Fruit fly (Drosophila melanogaster): ENCODE data around the gene Etfb.

Etfb gene

dm6 chr3R:29802753-29803313 lies at the start of gene Etfb, which contains the start of gene CG7789:
Etfb (minus strand) TSS chr3R:29802945.
CG7789 (plus strand) TSS chr3R:29803196.
- no peak for TF ChIP-seq CTCF (optimal IDR thresholded peaks at IDR 0.05)
- TF ChIP-seq CG8478 (optimal IDR thresholded peaks at IDR 0.05), result no peak

DNA sequence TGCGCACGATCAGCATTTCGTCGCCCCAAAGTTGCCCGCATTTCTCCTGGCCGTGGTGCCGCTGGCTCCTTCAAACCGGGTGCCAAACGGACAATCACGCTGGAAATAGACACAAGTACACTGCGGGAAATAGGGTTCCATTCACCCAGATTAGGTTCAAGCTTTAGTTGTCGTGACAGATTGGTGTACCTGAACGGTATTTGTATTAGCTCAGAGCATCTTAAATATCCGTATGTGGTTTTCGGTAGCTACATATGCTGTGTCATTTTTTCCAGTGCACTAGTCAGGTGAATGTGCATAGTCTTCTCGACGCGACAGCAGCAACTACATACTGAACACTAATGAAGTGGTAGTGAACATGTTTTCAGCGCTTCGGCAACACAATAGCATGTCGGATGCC lies 44.4 kb upstream of the Etfb start:
- TF ChIP-seq CTCF (optimal IDR thresholded peaks at IDR 0.05), result no peak
- TF ChIP-seq CG8478 (optimal IDR thresholded peaks at IDR 0.05), result no peak

- no peak for TF ChIP-seq CG8478 (optimal IDR thresholded peaks at IDR 0.05)
- TF ChIP-seq CTCF (optimal IDR thresholded peaks at IDR 0.05), result no peak
Observed at dm6 chr3R:29841293-29841791, 38.6 kb upstream of the Etfb start, which contains the start of gene Cad99C. Cad99C (plus strand) TSS chr3R:29841657.

- TF ChIP-seq CG8478 (optimal IDR thresholded peaks at IDR 0.05) (no peak), CTCF (optimal IDR thresholded peaks at IDR 0.05) (no peak)
Observed at dm6 chr3R:29839707-29840311, 37.1 kb upstream of the Etfb start.

DNA sequence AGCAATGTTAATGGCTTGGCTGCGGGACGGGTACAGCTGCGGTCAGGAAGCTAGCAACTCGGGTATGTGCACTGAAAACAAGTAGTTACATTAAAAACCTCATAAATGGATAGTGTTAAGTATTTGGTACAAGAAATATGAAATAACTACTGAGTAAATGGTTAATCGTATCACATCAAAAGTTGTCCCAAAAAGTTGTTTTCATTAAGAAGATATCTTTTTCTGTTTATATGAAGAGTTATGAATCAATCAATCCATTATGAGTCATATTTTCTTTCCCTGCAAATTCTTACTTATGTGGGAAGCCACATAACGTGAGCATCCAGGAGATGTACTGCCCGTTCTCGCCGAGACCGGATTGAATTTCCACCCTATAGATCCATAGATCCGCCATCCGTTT lies 36.0 kb upstream of the Etfb start:
- TF ChIP-seq CG8478 (optimal IDR thresholded peaks at IDR 0.05) (no peak), CTCF (optimal IDR thresholded peaks at IDR 0.05) (no peak)

DNA sequence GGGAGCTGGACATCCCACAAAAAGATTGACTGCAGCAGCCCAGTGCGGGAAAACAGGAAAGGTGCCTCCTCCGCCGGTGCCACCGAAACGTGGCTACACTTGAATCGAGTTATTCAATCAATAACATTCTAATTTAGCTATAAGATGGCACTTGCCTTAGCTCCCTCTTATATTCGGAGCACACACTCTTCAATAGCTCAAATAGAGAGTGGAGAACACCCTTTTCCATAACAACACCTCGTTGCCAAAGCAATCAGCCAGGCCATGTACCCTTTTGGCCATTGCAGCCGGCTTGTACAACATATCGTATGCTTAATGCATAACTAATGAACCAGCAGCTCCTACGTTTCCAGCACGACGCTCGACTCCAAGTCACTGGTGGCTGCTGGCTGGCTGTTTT lies 35.0 kb upstream of the Etfb start:
- TF ChIP-seq CTCF (optimal IDR thresholded peaks at IDR 0.05) (no peak), CG8478 (optimal IDR thresholded peaks at IDR 0.05) (no peak)

dm6 chr3R:29836188-29836587 lies 33.4 kb upstream of the Etfb start, which contains the start of gene CG42592:
CG42592 (minus strand) TSS chr3R:29836288.
- TF ChIP-seq CTCF (optimal IDR thresholded peaks at IDR 0.05) (no peak), CG8478 (optimal IDR thresholded peaks at IDR 0.05) (no peak)

DNA sequence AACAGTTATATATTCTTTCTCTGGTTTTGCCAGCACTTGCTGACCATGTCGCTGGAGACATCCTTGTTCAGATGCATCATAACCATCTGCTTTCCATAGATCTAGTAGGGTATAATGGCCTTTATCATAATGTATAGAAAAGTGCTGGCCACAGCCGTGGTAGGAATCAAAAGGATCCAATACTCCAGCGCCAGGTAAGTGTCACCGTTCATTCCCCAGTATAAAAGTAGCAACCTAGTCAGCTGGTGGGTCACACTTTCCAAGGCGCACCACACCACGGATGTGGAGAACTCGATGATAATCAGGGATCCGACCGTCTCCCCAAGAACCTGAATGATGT lies 32.9 kb upstream of the Etfb start, which contains the start of gene Prtl99C:
Gene Prtl99C, plus strand, starts transcription at position 241 of the 340 bp plus-strand sequence.
- TF ChIP-seq CG8478 (optimal IDR thresholded peaks at IDR 0.05) (no peak), CTCF (optimal IDR thresholded peaks at IDR 0.05) (no peak)

- TF ChIP-seq CG8478 (optimal IDR thresholded peaks at IDR 0.05), result no peak
- no peak for TF ChIP-seq CTCF (optimal IDR thresholded peaks at IDR 0.05)
Observed at dm6 chr3R:29834759-29835709, 32.3 kb upstream of the Etfb start, which contains the start of gene Atg16. Atg16 (minus strand) TSS chr3R:29835101.

- TF ChIP-seq CG8478 (optimal IDR thresholded peaks at IDR 0.05), result no peak
- TF ChIP-seq CTCF (optimal IDR thresholded peaks at IDR 0.05), result no peak
Observed at dm6 chr3R:29830925-29831324, 28.2 kb upstream of the Etfb start.

- TF ChIP-seq CTCF (optimal IDR thresholded peaks at IDR 0.05) (no peak), CG8478 (optimal IDR thresholded peaks at IDR 0.05) (no peak)
Observed at dm6 chr3R:29829228-29829786, 26.6 kb upstream of the Etfb start.

DNA sequence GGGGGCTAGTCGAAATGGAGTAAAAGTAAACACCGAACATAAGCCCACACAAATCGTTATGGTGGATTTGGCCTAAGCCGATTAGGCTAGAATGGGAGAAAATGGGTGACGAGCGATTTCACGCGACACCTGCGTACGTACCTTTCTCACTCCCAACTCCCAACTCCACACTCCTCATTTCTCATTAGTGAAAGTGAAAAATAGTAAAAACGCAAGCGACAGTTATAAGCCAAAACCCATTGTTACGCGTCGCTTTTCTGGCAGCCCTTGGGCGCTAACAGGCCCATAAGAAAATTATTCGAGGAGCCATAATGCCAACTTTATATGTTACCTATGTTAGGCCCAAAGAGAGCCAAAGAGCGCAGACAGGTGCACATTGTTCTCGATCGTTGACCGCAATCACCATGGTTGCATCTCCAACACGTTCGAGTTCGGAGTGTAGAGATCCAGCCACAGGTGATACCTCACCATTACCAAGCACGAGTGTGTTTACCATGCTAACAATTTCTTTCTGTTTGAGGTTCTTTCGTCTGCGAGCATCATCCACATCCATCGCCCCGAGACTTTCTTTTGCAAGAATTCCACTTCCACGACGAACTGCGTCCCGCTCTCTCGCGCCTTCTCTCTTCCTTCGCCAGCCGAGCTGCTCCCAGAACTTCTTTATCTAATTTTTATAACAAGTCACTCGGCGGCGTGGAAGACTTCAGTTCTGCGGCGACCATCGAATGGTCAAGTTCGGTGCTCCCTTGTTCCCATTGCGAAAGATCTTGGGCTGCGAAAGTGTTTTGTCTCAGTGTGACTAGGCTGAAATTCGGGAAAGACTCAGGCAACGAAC lies 15.9 kb upstream of the Etfb start, which contains the start of gene neo:
Gene neo, plus strand, starts transcription at position 698 of the 835 bp plus-strand sequence.
- TF ChIP-seq CTCF (optimal IDR thresholded peaks at IDR 0.05) (no peak), CG8478 (optimal IDR thresholded peaks at IDR 0.05) (no peak)

DNA sequence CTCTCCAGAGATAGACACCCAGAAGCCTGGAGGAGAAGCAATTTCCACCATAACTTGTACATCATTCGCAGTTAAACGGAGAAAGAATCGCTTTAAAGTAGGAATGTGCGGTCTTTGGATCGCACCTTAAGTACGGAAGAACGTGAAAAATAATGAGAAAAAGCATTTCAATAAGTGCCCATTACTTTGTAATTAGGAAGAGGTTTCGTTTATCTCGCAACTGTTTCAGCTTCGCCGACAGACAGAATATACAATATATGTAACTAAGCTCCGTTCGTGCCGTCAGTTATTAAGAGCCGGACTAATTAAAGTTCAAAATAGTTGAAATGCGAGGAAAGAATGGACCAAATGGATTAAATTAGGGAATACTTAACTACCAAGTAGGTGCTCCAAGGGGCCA lies 14.9 kb upstream of the Etfb start, which contains the start of gene CG7829:
Gene CG7829, minus strand, starts transcription at position 101 of the 400 bp plus-strand sequence.
- no peak for TF ChIP-seq CG8478 (optimal IDR thresholded peaks at IDR 0.05)
- no peak for TF ChIP-seq CTCF (optimal IDR thresholded peaks at IDR 0.05)

DNA sequence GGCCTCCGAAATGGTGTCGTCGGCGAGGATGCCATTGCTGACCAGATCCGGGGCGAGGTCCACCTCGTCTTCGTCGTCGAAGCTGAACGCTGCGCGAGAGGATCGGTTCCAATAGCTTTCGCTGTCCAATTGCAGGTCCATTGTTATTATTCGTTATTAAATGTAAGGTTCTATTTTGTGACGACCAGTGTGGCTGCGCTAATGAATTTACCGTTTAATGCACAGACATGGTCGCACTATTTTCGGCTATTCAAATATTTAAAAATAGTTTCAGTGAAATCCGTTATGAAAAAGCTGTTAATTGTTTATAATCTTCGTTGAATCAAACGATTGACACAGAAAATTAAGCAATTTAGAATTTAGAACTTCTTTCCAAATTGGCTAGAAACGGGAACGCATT lies 13.5 kb upstream of the Etfb start, which contains the start of gene Vps16B:
Gene Vps16B, minus strand, starts transcription at position 186 of the 400 bp plus-strand sequence.
- no peak for TF ChIP-seq CG8478 (optimal IDR thresholded peaks at IDR 0.05)
- no peak for TF ChIP-seq CTCF (optimal IDR thresholded peaks at IDR 0.05)
